Fruit fly (Drosophila melanogaster): Measurements from ENCODE around the gene lft.

Gene lft

dm6 chr2L:10321036-10321583, 43.2 kb upstream of the lft start (continued):
- TF ChIP-seq CG31441 (GFP tag; IDR thresholded peaks at IDR 0.05) (no peak), Dip2 (GFP tag; IDR thresholded peaks at IDR 0.05) (no peak), CG2678 (tag; optimal IDR thresholded peaks at IDR 0.05) (no peak), Dip3 (GFP tag; optimal IDR thresholded peaks at IDR 0.05) (no peak), GATAe (GFP tag; conservative IDR thresholded peaks at IDR 0.05) (no peak), Bteb2 (GFP tag; optimal IDR thresholded peaks at IDR 0.05) (no peak), grn (GFP tag; optimal IDR thresholded peaks at IDR 0.05) (peak; percentile 40), Nf-YB (GFP tag; optimal IDR thresholded peaks at IDR 0.05) (no peak), Dref (GFP tag; IDR thresholded peaks at IDR 0.05) (no peak), exex (tag; optimal IDR thresholded peaks at IDR 0.05) (no peak), HmgD (GFP tag; optimal IDR thresholded peaks at IDR 0.05) (no peak), Dek (tag; optimal IDR thresholded peaks at IDR 0.05) (no peak), Sox100B (GFP tag; optimal IDR thresholded peaks at IDR 0.05) (peak; percentile 33), CG8388 (GFP tag; optimal IDR thresholded peaks at IDR 0.05) (no peak), CG12155 (GFP tag; optimal IDR thresholded peaks at IDR 0.05) (no peak), amos (GFP tag; IDR thresholded peaks at IDR 0.05; ENCODE audit: partially characterized antibody) (peak; percentile 60; the same call in 1 of the 2 replicates), CG6254 (GFP tag; optimal IDR thresholded peaks at IDR 0.05) (peak; percentile 1), CG6272 (GFP tag; IDR thresholded peaks at IDR 0.05) (no peak), CG10366 (GFP tag; IDR thresholded peaks at IDR 0.05) (no peak), Hsf (GFP tag; optimal IDR thresholded peaks at IDR 0.05) (no peak), sisA (GFP tag; IDR thresholded peaks at IDR 0.05) (no peak), inv (GFP tag; IDR thresholded peaks at IDR 0.05; ENCODE audit: partially characterized antibody) (peak; percentile 86), CG3163 (GFP tag; optimal IDR thresholded peaks at IDR 0.05) (no peak), Mad (GFP tag; optimal IDR thresholded peaks at IDR 0.05) (no peak), Dbx (GFP tag; IDR thresholded peaks at IDR 0.05) (peak; percentile 43; the same call in 1 of the 3 replicates), CG9932 (GFP tag; IDR thresholded peaks at IDR 0.05) (no peak; the same call in 1 of the 2 replicates), CG34376 (GFP tag; optimal IDR thresholded peaks at IDR 0.05) (no peak), BEAF-32 (GFP tag; optimal IDR thresholded peaks at IDR 0.05) (peak; percentile 78), crol (GFP tag; IDR thresholded peaks at IDR 0.05) (no peak), usp (GFP tag; optimal IDR thresholded peaks at IDR 0.05) (no peak), chn (GFP tag; optimal IDR thresholded peaks at IDR 0.05) (no peak), CG13287 (GFP tag; IDR thresholded peaks at IDR 0.05; ENCODE audit: partially characterized antibody) (no peak; the same call in none of the 2 replicates), CG11247 (GFP tag; IDR thresholded peaks at IDR 0.05) (no peak), ase (GFP tag; IDR thresholded peaks at IDR 0.05) (no peak), sens (GFP tag) (peak; percentile 57), Pdp1 (GFP tag; optimal IDR thresholded peaks at IDR 0.05) (peak in 1 of 2 experiments; percentile 69), fd102C (GFP tag; optimal IDR thresholded peaks at IDR 0.05) (no peak), chif (GFP tag; optimal IDR thresholded peaks at IDR 0.05) (no peak), CG14965 (GFP tag; optimal IDR thresholded peaks at IDR 0.05; ENCODE audit: borderline replicate concordance) (no peak), CG13424 (tag; optimal IDR thresholded peaks at IDR 0.05) (peak; percentile 8), sens-2 (GFP tag; IDR thresholded peaks at IDR 0.05) (no peak), slou (GFP tag; optimal IDR thresholded peaks at IDR 0.05) (no peak), row (GFP tag; IDR thresholded peaks at IDR 0.05) (no peak), Atf6 (GFP tag; IDR thresholded peaks at IDR 0.05) (no peak), ci (GFP tag; IDR thresholded peaks at IDR 0.05) (no peak), CrebB (tag; optimal IDR thresholded peaks at IDR 0.05) (no peak), pita (GFP tag; optimal IDR thresholded peaks at IDR 0.05) (no peak), bbx (GFP tag; IDR thresholded peaks at IDR 0.05; ENCODE audit: partially characterized antibody) (no peak), run (tag; optimal IDR thresholded peaks at IDR 0.05) (no peak), CG3281 (GFP tag; optimal IDR thresholded peaks at IDR 0.05) (peak; percentile 49), CG33557 (GFP tag; optimal IDR thresholded peaks at IDR 0.05) (no peak)

Data from whole organism, embryonic.